Worm (Caenorhabditis elegans): Measurements from ENCODE around the gene C26B2.2.

DNA sequence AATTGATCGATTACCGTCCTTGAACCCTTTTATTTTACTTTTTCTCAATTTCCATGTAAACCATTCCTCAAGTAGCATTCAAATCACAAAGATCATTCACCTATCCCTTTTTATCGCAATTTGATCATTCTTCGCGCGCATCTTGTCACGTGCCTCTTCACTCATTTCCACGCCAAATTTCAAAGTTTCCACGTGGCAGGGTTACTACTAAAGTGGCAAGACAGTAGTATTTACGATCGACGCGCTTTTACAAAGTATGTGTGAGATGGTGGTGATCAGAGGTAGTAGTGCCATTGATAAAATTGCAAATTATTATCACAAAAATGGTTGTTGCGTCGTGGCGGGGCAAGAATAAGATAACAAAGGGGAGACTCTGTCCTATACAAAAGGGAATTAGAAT lies 6.5 kb upstream of the C26B2.2 start:
- no peak for TF ChIP-seq ceh-82 (tag; optimal IDR thresholded peaks at IDR 0.05)
- peak; percentile 19 for TF ChIP-seq nhr-102 (tag; optimal IDR thresholded peaks at IDR 0.05)
- TF ChIP-seq nhr-11 (tag; optimal IDR thresholded peaks at IDR 0.05) = no peak
- TF ChIP-seq nhr-76 (tag; optimal IDR thresholded peaks at IDR 0.05) = no peak
